Fruit fly (Drosophila melanogaster) whole organism, embryonic: ENCODE results near the gene CG15773.

Experiments
- Aef1 ChIP-seq: fragments of 200-800 bp; sonication (Bioruptor generic); IDR thresholded peaks from 3 replicates; pipeline ENCODE4 v1.3.6; 2022; ENCODE audit warnings: missing biosample characterization, missing genetic modification characterization
- Asciz ChIP-seq: fragments of 200-800 bp; sonication (Bioruptor generic); optimal IDR thresholded peaks from 2 replicates; lab custom pipeline; 2017; ENCODE audit warnings: missing biosample characterization, mild to moderate bottlenecking, missing genetic modification characterization, missing genetic modification reagents
- Atf3 ChIP-seq: fragments of 200-800 bp; sonication (Bioruptor generic); optimal IDR thresholded peaks from 3 replicates; lab custom pipeline; 2016; ENCODE audit warnings: missing biosample characterization, missing genetic modification characterization
- Bteb2 ChIP-seq: fragments of 200-800 bp; sonication (Bioruptor generic); optimal IDR thresholded peaks from 2 replicates; lab custom pipeline; 2016; ENCODE audit warnings: missing biosample characterization, missing genetic modification characterization
- CG10366 ChIP-seq: fragments of 200-800 bp; sonication (Bioruptor generic); IDR thresholded peaks from 2 replicates; pipeline ENCODE4 v1.3.6; 2022; ENCODE audit warnings: missing biosample characterization, missing genetic modification characterization
- CG10431 ChIP-seq: fragments of 200-800 bp; sonication (Bioruptor generic); optimal IDR thresholded peaks from 3 replicates; lab custom pipeline; 2018; ENCODE audit warnings: missing biosample characterization, mild to moderate bottlenecking, missing genetic modification characterization
- CG10654 ChIP-seq: fragments of 200-800 bp; sonication (Bioruptor generic); optimal IDR thresholded peaks from 2 replicates; lab custom pipeline; 2016; ENCODE audit warnings: missing biosample characterization, missing genetic modification characterization
- CG11504 ChIP-seq: fragments of 200-800 bp; sonication (Bioruptor generic); optimal IDR thresholded peaks from 3 replicates; lab custom pipeline; 2019; ENCODE audit warnings: missing biosample characterization, mild to moderate bottlenecking, missing genetic modification characterization, moderate library complexity
- CG1832 ChIP-seq: fragments of 200-800 bp; sonication (Bioruptor generic); optimal IDR thresholded peaks from 2 replicates; lab custom pipeline; 2017; ENCODE audit warnings: missing biosample characterization, mild to moderate bottlenecking, missing genetic modification characterization, inconsistent platforms
- CG32532 ChIP-seq: fragments of 200-800 bp; sonication (Bioruptor generic); IDR thresholded peaks from 2 replicates; pipeline ENCODE4 v1.3.6; 2022; ENCODE audit warnings: missing biosample characterization, missing genetic modification characterization
- CG3281 ChIP-seq: fragments of 200-800 bp; sonication (Bioruptor generic); optimal IDR thresholded peaks from 3 replicates; lab custom pipeline; 2017; ENCODE audit warnings: missing biosample characterization, mild to moderate bottlenecking, missing genetic modification characterization
- CG34224 ChIP-seq: fragments of 200-800 bp; sonication (Bioruptor generic); IDR thresholded peaks from 3 replicates; pipeline ENCODE4 v1.3.6; 2022; ENCODE audit warnings: missing biosample characterization, missing genetic modification characterization; ENCODE audit not compliant: partially characterized antibody
- CG4360 ChIP-seq: fragments of 200-800 bp; sonication (Bioruptor generic); IDR thresholded peaks from 2 replicates; pipeline ENCODE4 v1.3.6; 2022; ENCODE audit warnings: missing biosample characterization, missing genetic modification characterization
- CG5180 ChIP-seq: fragments of 200-800 bp; sonication (Bioruptor generic); optimal IDR thresholded peaks from 3 replicates; lab custom pipeline; 2017; ENCODE audit warnings: missing biosample characterization, missing genetic modification characterization, mild to moderate bottlenecking, moderate library complexity, missing genetic modification reagents
- CG9797 ChIP-seq: fragments of 200-800 bp; sonication (Bioruptor generic); optimal IDR thresholded peaks from 3 replicates; lab custom pipeline; 2018; ENCODE audit warnings: missing biosample characterization, mild to moderate bottlenecking, missing genetic modification characterization
- Camta ChIP-seq: fragments of 200-800 bp; sonication (Bioruptor generic); optimal IDR thresholded peaks from 2 replicates; lab custom pipeline; 2016; ENCODE audit warnings: missing biosample characterization, missing genetic modification characterization
- D19B ChIP-seq: fragments of 200-800 bp; sonication (Bioruptor generic); optimal IDR thresholded peaks from 2 replicates; lab custom pipeline; 2017; ENCODE audit warnings: missing biosample characterization, mild to moderate bottlenecking, missing genetic modification characterization
- Doc3 ChIP-seq: fragments of 200-800 bp; sonication (Bioruptor generic); IDR thresholded peaks from 3 replicates; pipeline ENCODE4 v1.3.6; 2022; ENCODE audit warnings: missing biosample characterization, missing genetic modification characterization; ENCODE audit not compliant: partially characterized antibody
- Dref ChIP-seq: fragments of 200-800 bp; sonication (Bioruptor generic); IDR thresholded peaks from 2 replicates; pipeline ENCODE4 v1.3.6; 2022; ENCODE audit warnings: missing biosample characterization, missing genetic modification characterization
- Ets97D ChIP-seq: fragments of 200-800 bp; sonication (Bioruptor generic); optimal IDR thresholded peaks from 3 replicates; lab custom pipeline; 2016; ENCODE audit warnings: missing biosample characterization, missing genetic modification characterization
- Gug ChIP-seq: fragments of 200-800 bp; sonication (Bioruptor generic); IDR thresholded peaks from 4 replicates; pipeline ENCODE4 v1.3.6; 2022; ENCODE audit warnings: missing biosample characterization, missing genetic modification characterization
- H15 ChIP-seq: fragments of 200-800 bp; sonication (Bioruptor generic); IDR thresholded peaks from 3 replicates; pipeline ENCODE4 v1.3.6; 2022; ENCODE audit warnings: missing biosample characterization, missing genetic modification characterization
- HLH4C ChIP-seq: fragments of 200-800 bp; sonication (Bioruptor generic); IDR thresholded peaks from 3 replicates; pipeline ENCODE4 v1.3.6; 2022; ENCODE audit warnings: missing biosample characterization, missing genetic modification characterization; ENCODE audit not compliant: partially characterized antibody
- Hmr ChIP-seq: fragments of 200-800 bp; sonication (Bioruptor generic); optimal IDR thresholded peaks from 3 replicates; lab custom pipeline; 2017; ENCODE audit warnings: mild to moderate bottlenecking, missing biosample characterization, missing genetic modification reagents, missing genetic modification characterization
- Mad ChIP-seq: fragments of 200-800 bp; sonication (Bioruptor generic); optimal IDR thresholded peaks from 2 replicates; lab custom pipeline; 2016; ENCODE audit warnings: missing biosample characterization, missing genetic modification characterization
- Nf-YB ChIP-seq: fragments of 200-800 bp; sonication (Bioruptor generic); optimal IDR thresholded peaks from 3 replicates; lab custom pipeline; 2019; ENCODE audit warnings: missing biosample characterization, mild to moderate bottlenecking, missing genetic modification characterization, moderate library complexity
- Oli ChIP-seq: fragments of 200-800 bp; sonication (Bioruptor generic); optimal IDR thresholded peaks from 2 replicates; lab custom pipeline; 2018; ENCODE audit warnings: missing biosample characterization, mild to moderate bottlenecking, missing genetic modification characterization, moderate library complexity
- ash1 ChIP-seq: fragments of 200-800 bp; sonication (Bioruptor generic); optimal IDR thresholded peaks from 2 replicates; lab custom pipeline; 2018; ENCODE audit warnings: missing biosample characterization, mild to moderate bottlenecking, missing genetic modification characterization
- cas ChIP-seq: fragments of 200-800 bp; sonication (Bioruptor generic); IDR thresholded peaks from 2 replicates; pipeline ENCODE4 v1.3.6; 2022; ENCODE audit warnings: missing biosample characterization, missing genetic modification characterization
- cg ChIP-seq: fragments of 200-800 bp; sonication (Bioruptor generic); optimal IDR thresholded peaks from 3 replicates; lab custom pipeline; 2019; ENCODE audit warnings: missing biosample characterization, mild to moderate bottlenecking, missing genetic modification characterization, moderate library complexity
- chif ChIP-seq, 2 experiments: fragments of 200-800 bp; sonication (Bioruptor generic); optimal IDR thresholded peaks; 3 replicates each; lab custom pipeline; 2016; ENCODE audit warnings: missing biosample characterization in 2 of 2, missing genetic modification characterization in 2 of 2
- corto ChIP-seq: fragments of 200-800 bp; sonication (Bioruptor generic); optimal IDR thresholded peaks from 2 replicates; lab custom pipeline; 2016; ENCODE audit warnings: missing biosample characterization, mild to moderate bottlenecking, missing genetic modification characterization, moderate library complexity
- en ChIP-seq: fragments of 200-800 bp; sonication (Bioruptor generic); optimal IDR thresholded peaks from 2 replicates; lab custom pipeline; 2016; ENCODE audit warnings: missing biosample characterization, missing genetic modification characterization
- esg ChIP-seq: fragments of 200-800 bp; sonication (Bioruptor generic); conservative IDR thresholded peaks from 2 replicates; pipeline ENCODE4 v1.3.6; 2022; ENCODE audit warnings: missing biosample characterization, missing genetic modification characterization
- fd3F ChIP-seq: fragments of 200-800 bp; sonication (Bioruptor generic); optimal IDR thresholded peaks from 2 replicates; lab custom pipeline; 2018; ENCODE audit warnings: missing biosample characterization, mild to moderate bottlenecking, missing genetic modification characterization, moderate library complexity
- fd64A ChIP-seq: fragments of 200-800 bp; sonication (Bioruptor generic); optimal IDR thresholded peaks from 3 replicates; lab custom pipeline; 2018; ENCODE audit warnings: missing biosample characterization, mild to moderate bottlenecking, missing genetic modification characterization
- hkb ChIP-seq, 2 experiments: fragments of 200-800 bp in 1 of 2; fragments of >200 bp in 1 of 2; sonication (Bioruptor generic) in 1 of 2; IDR thresholded peaks in 1 of 2; optimal IDR thresholded peaks in 1 of 2; 2 replicates each; pipeline versions ENCODE4 v1.3.6 to Lab custom; 2017 to 2022; ENCODE audit warnings: missing biosample characterization in 1 of 2, missing genetic modification characterization in 1 of 2
- kah ChIP-seq: fragments of 200-800 bp; sonication (Bioruptor generic); optimal IDR thresholded peaks from 2 replicates; lab custom pipeline; 2018; ENCODE audit warnings: missing biosample characterization, mild to moderate bottlenecking, missing genetic modification characterization
- klu ChIP-seq: fragments of 200-800 bp; sonication (Bioruptor generic); IDR thresholded peaks from 2 replicates; pipeline ENCODE4 v1.3.6; 2022; ENCODE audit warnings: missing biosample characterization, missing genetic modification characterization
- lov ChIP-seq, 2 experiments: fragments of 200-800 bp in 1 of 2; fragments of >200 bp in 1 of 2; sonication (Bioruptor generic) in 1 of 2; IDR thresholded peaks in 1 of 2; optimal IDR thresholded peaks in 1 of 2; 2 replicates in 1 of 2; 3 replicates in 1 of 2; pipeline versions ENCODE4 v1.3.6 to Lab custom; 2017 to 2022; ENCODE audit warnings: missing biosample characterization in 1 of 2, missing genetic modification characterization in 1 of 2
- onecut ChIP-seq: fragments of 200-800 bp; sonication (Bioruptor generic); IDR thresholded peaks from 2 replicates; pipeline ENCODE4 v1.3.6; 2022; ENCODE audit warnings: missing biosample characterization, missing genetic modification characterization
- pita ChIP-seq: fragments of 200-800 bp; sonication (Bioruptor generic); optimal IDR thresholded peaks from 2 replicates; lab custom pipeline; 2017; ENCODE audit warnings: missing biosample characterization, mild to moderate bottlenecking, missing genetic modification characterization
- psq ChIP-seq: fragments of 200-800 bp; sonication (Bioruptor generic); optimal IDR thresholded peaks from 2 replicates; lab custom pipeline; 2017; ENCODE audit warnings: missing biosample characterization, missing genetic modification characterization
- sc ChIP-seq, 3 experiments: fragments of >200 bp in 2 of 3; fragments of 200-800 bp in 1 of 3; sonication (Bioruptor generic) in 1 of 3; optimal IDR thresholded peaks; 2 replicates in 2 of 3; 3 replicates in 1 of 3; lab custom pipeline; 2017; ENCODE audit warnings: mild to moderate bottlenecking in 1 of 3, missing biosample characterization in 1 of 3, missing genetic modification characterization in 1 of 3, missing genetic modification reagents in 1 of 3
- so ChIP-seq: fragments of 200-800 bp; sonication (Bioruptor generic); IDR thresholded peaks from 3 replicates; pipeline ENCODE4 v1.3.6; 2022; ENCODE audit warnings: missing biosample characterization, missing genetic modification characterization
- ssp ChIP-seq: fragments of 200-800 bp; sonication (Bioruptor generic); IDR thresholded peaks from 2 replicates; pipeline ENCODE4 v1.3.6; 2022; ENCODE audit warnings: missing biosample characterization, missing genetic modification characterization
- stwl ChIP-seq: fragments of 200-800 bp; sonication (Bioruptor generic); optimal IDR thresholded peaks from 3 replicates; lab custom pipeline; 2018; ENCODE audit warnings: missing biosample characterization, mild to moderate bottlenecking, missing genetic modification characterization, moderate library complexity
- toy ChIP-seq: fragments of 200-800 bp; sonication (Bioruptor generic); IDR thresholded peaks from 2 replicates; pipeline ENCODE4 v1.3.6; 2022; ENCODE audit warnings: missing biosample characterization, missing genetic modification characterization
- unpg ChIP-seq: fragments of 200-800 bp; sonication (Bioruptor generic); optimal IDR thresholded peaks from 3 replicates; lab custom pipeline; 2018; ENCODE audit warnings: missing biosample characterization, mild to moderate bottlenecking, missing genetic modification characterization, moderate library complexity
- zen ChIP-seq: fragments of 200-800 bp; sonication (Bioruptor generic); optimal IDR thresholded peaks from 3 replicates; lab custom pipeline; 2018; ENCODE audit warnings: missing biosample characterization, mild to moderate bottlenecking, missing genetic modification characterization, moderate library complexity

Gene CG15773

DNA sequence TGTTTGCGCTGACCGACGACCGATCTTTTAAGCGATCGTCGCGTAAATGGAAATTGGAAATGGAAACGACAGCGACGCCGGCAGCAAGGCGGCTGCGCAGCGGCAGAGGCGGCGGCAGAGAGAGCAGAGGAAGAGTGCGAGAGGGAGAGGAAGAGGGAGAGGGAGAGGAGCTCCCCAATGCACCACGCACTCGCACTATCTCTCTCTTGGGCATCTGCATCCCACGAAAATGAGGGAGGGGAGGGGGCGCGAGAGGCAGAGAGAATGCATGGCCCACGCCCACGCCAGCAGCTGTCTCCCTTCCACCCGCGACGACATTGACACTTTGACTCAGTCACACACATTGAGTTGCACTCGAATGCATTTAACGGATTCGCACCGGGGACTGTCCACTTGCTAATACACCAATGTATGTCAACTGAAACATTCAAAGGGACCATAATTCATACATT is 38.2 kb downstream of the CG15773 start, which contains the start of gene CG3097 (continued):
- TF ChIP-seq Nf-YB (GFP tag; lab: Kevin White, UChicago) = peak; percentile 58
- no peak for TF ChIP-seq D19B (GFP tag; lab: Kevin White, UChicago)
- no peak for TF ChIP-seq toy
- no peak for TF ChIP-seq Camta (GFP tag; lab: Kevin White, UChicago)
- no peak for TF ChIP-seq Asciz (GFP tag; lab: Kevin White, UChicago)
- TF ChIP-seq ash1 (GFP tag; lab: Kevin White, UChicago) = no peak
- TF ChIP-seq zen = no peak
- TF ChIP-seq chif (GFP tag; optimal IDR thresholded peaks at IDR 0.05; lab: Kevin White, UChicago) = no peak
- TF ChIP-seq unpg (GFP tag; lab: Kevin White, UChicago) = no peak
- no peak for TF ChIP-seq cas
- no peak for TF ChIP-seq Gug (GFP tag; lab: Robert Waterston, UW)
- TF ChIP-seq CG32532 (GFP tag; lab: Robert Waterston, UW) = no peak
- TF ChIP-seq CG34224 (GFP tag; lab: Robert Waterston, UW) = no peak
- peak; percentile 25 for TF ChIP-seq cg (GFP tag; lab: Kevin White, UChicago)
- TF ChIP-seq Atf3 = no peak
- no peak for TF ChIP-seq H15 (GFP tag; lab: Robert Waterston, UW)
- TF ChIP-seq CG4360 (GFP tag; lab: Robert Waterston, UW) = peak; percentile 83
- TF ChIP-seq ssp (GFP tag; lab: Robert Waterston, UW) = no peak
- TF ChIP-seq esg (GFP tag; lab: Robert Waterston, UW) = no peak
- no peak for TF ChIP-seq fd3F (GFP tag; lab: Kevin White, UChicago)
- no peak for TF ChIP-seq CG3281
- no peak for TF ChIP-seq psq (GFP tag; lab: Kevin White, UChicago)
- TF ChIP-seq lov (optimal IDR thresholded peaks at IDR 0.05; lab: Kevin White, UChicago) = no peak
- TF ChIP-seq lov (GFP tag; IDR thresholded peaks at IDR 0.05; lab: Robert Waterston, UW) = no peak
- TF ChIP-seq Oli (tag; lab: Kevin White, UChicago) = no peak
- no peak for TF ChIP-seq Ets97D (GFP tag; lab: Kevin White, UChicago)
- no peak for TF ChIP-seq corto
- TF ChIP-seq sc (optimal IDR thresholded peaks at IDR 0.05; lab: Kevin White, UChicago) = no peak
- TF ChIP-seq sc (GFP tag; optimal IDR thresholded peaks at IDR 0.05; lab: Kevin White, UChicago) = no peak
- TF ChIP-seq CG10431 (GFP tag; lab: Kevin White, UChicago) = no peak
- no peak for TF ChIP-seq so (GFP tag; lab: Robert Waterston, UW)
- no peak for TF ChIP-seq CG9797 (GFP tag; lab: Kevin White, UChicago)
- no peak for TF ChIP-seq fd64A (GFP tag; lab: Kevin White, UChicago)
- peak; percentile 76 for TF ChIP-seq klu (GFP tag; lab: Robert Waterston, UW)
- TF ChIP-seq CG5180 (GFP tag; lab: Kevin White, UChicago) = no peak
- TF ChIP-seq Mad (GFP tag; lab: Kevin White, UChicago) = no peak
- TF ChIP-seq pita (GFP tag; lab: Kevin White, UChicago) = no peak
- no peak for TF ChIP-seq Aef1 (GFP tag; lab: Robert Waterston, UW)
- TF ChIP-seq Hmr (GFP tag; lab: Kevin White, UChicago) = no peak
- no peak for TF ChIP-seq onecut
- no peak for TF ChIP-seq CG10366 (GFP tag; lab: Robert Waterston, UW)
- no peak for TF ChIP-seq CG10654 (GFP tag; lab: Kevin White, UChicago)
- TF ChIP-seq CG1832 = peak; percentile 94
- no peak for TF ChIP-seq en (GFP tag; lab: Kevin White, UChicago)
- 0 out of 3 replicates have a peak, but pooled peaks have one; percentile 31 for TF ChIP-seq HLH4C (GFP tag; lab: Robert Waterston, UW)
- TF ChIP-seq Dref (GFP tag; lab: Robert Waterston, UW) = no peak
- no peak for TF ChIP-seq Doc3 (GFP tag; lab: Robert Waterston, UW)
- peak; percentile 37 for TF ChIP-seq stwl
- no peak for TF ChIP-seq kah (GFP tag; lab: Kevin White, UChicago)
- TF ChIP-seq Bteb2 (GFP tag; lab: Kevin White, UChicago) = no peak
- no peak for TF ChIP-seq CG11504 (tag; lab: Kevin White, UChicago)
- TF ChIP-seq hkb (optimal IDR thresholded peaks at IDR 0.05; lab: Kevin White, UChicago) = no peak
- TF ChIP-seq hkb (GFP tag; IDR thresholded peaks at IDR 0.05; lab: Robert Waterston, UW) = no peak
